Worm (Caenorhabditis elegans): ENCODE results near the gene ncap-1.

Gene ncap-1

DNA sequence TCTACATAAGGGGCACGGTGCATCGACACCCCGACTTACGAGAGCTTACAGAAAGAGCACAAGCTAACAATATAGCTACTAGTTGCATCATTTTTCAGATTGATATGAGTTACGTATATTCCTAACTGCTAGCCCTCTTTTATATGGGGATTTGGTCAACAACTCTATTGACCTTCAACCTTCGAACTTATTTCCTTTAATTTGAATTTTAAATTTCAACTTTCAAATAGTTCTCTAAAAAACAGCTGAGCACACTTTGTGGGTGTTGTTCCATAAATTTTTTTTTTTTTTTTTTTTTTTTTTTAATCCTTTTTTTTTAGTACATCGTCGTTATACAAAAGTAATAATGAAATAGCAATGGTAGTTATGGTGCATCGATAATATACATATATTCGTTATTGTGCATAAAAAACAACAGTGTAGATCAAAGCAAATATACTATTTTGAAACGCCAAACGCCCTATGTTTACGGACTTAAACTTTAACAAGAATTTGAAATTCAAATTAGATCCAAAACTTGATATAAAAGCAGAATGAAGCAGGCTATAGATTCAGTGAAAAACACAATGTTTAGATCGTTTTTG, 52.5 kb downstream of the ncap-1 start, which contains the start of the genes Y110A2AL.9 and Y110A2AL.3:
Gene Y110A2AL.9, minus strand, starts transcription at position 101 of the 584 bp plus-strand sequence.
Gene Y110A2AL.3, plus strand, starts transcription at position 534 of the 584 bp plus-strand sequence.
- TF ChIP-seq W03F9.2 (tag; optimal IDR thresholded peaks at IDR 0.05) (no peak), him-1 (tag; optimal IDR thresholded peaks at IDR 0.05) (no peak), dao-5 (tag; optimal IDR thresholded peaks at IDR 0.05) (no peak)

DNA sequence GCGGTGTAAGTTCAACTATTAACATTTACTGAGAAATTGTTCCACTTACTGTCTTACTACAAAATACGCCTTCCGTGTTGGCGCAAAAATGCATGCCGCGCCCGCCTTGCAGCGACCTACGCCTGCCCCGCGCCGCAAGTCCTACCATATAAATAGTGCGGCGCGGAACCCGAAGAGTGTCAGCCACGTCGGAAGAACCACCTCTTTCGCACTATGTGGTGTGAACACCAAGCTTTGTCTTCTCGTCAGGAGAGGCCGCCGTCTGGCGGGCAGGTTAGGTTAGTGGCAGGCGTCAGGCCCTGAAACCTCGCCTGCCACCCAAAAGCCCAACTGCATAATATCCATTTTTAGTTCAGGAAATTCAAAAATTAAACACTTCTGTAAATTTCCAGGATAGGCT, 53.8 kb downstream of the ncap-1 start:
- TF ChIP-seq dao-5 (tag; optimal IDR thresholded peaks at IDR 0.05) = no peak
- no peak for TF ChIP-seq him-1 (tag; optimal IDR thresholded peaks at IDR 0.05)
- no peak for TF ChIP-seq W03F9.2 (tag; optimal IDR thresholded peaks at IDR 0.05)

DNA sequence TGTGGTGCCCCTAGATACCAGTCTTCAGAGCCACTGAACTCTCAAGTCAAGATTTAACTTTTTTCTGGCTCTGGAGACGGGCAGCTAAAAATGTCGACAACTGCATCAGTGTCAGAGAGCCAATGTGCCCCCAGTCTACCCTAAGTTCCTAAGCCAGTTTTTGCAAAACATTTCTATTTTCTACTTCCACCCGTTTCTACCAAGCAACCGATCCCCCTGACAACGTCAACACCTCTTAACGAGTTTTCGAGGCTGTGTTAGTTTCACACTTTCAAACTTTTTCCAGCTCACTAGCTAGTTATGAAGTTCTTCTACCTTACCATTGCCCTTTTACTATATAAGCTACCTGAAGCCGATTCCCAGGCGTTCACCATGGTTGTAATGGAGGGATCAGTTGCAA, 54.9 kb downstream of the ncap-1 start, which contains the start of gene Y110A2AL.5:
Gene Y110A2AL.5, plus strand, starts transcription at position 301 of the 400 bp plus-strand sequence.
- TF ChIP-seq dao-5 (tag; optimal IDR thresholded peaks at IDR 0.05) (no peak), him-1 (tag; optimal IDR thresholded peaks at IDR 0.05) (no peak), W03F9.2 (tag; optimal IDR thresholded peaks at IDR 0.05) (no peak)

All from whole organism, L4/young adult.